Fruit fly (Drosophila melanogaster) whole organism, embryonic: ENCODE measurements around the gene Oseg1.

Experiments used
- CG16813 ChIP-seq: fragments of 200-800 bp; sonication (Bioruptor generic); IDR thresholded peaks from 3 replicates; pipeline ENCODE4 v1.3.6; 2022; ENCODE audit warnings: missing biosample characterization, missing genetic modification characterization; ENCODE audit not compliant: partially characterized antibody
- CG6683 ChIP-seq: fragments of 200-800 bp; sonication (Bioruptor generic); optimal IDR thresholded peaks from 2 replicates; lab custom pipeline; 2017; ENCODE audit warnings: missing biosample characterization, mild to moderate bottlenecking, missing genetic modification characterization, missing genetic modification reagents
- Sin3A ChIP-seq: fragments of >200 bp; optimal IDR thresholded peaks from 2 replicates; lab custom pipeline; 2018
- seq ChIP-seq: fragments of 200-800 bp; sonication (Bioruptor generic); IDR thresholded peaks from 2 replicates; pipeline ENCODE4 v1.3.6; 2022; ENCODE audit warnings: missing biosample characterization, missing genetic modification characterization
- tgo ChIP-seq: fragments of 200-800 bp; sonication (Bioruptor generic); IDR thresholded peaks from 3 replicates; pipeline ENCODE4 v1.3.6; 2022; ENCODE audit warnings: missing biosample characterization, missing genetic modification characterization
- usp ChIP-seq: fragments of >200 bp; optimal IDR thresholded peaks from 2 replicates; lab custom pipeline; 2017; ENCODE audit warnings: missing biosample characterization, missing genetic modification characterization

dm6 chr3L:8369456-8369855 is 43.2 kb downstream of the Oseg1 start:
- no peak for TF ChIP-seq CG6683 (GFP tag; lab: Kevin White, UChicago)
- TF ChIP-seq tgo (GFP tag; lab: Robert Waterston, UW) = no peak
- TF ChIP-seq Sin3A (lab: Kevin White, UChicago) = no peak
- TF ChIP-seq seq (GFP tag; lab: Robert Waterston, UW) = no peak
- no peak for TF ChIP-seq usp (GFP tag; lab: Kevin White, UChicago)
- no peak for TF ChIP-seq CG16813 (GFP tag; lab: Robert Waterston, UW)
